Fruit fly (Drosophila melanogaster): ENCODE measurements around the gene CG33116.

Gene CG33116

dm6 chr2L:19572496-19573317 lies 39.4 kb downstream of the CG33116 start:
- TF ChIP-seq CG14711 (tag; optimal IDR thresholded peaks at IDR 0.05) (peak; percentile 32), cic (GFP tag; optimal IDR thresholded peaks at IDR 0.05) (no peak), CG1620 (GFP tag; optimal IDR thresholded peaks at IDR 0.05) (no peak), ovo (GFP tag; optimal IDR thresholded peaks at IDR 0.05) (peak; percentile 70), CG5204 (GFP tag; optimal IDR thresholded peaks at IDR 0.05) (no peak), pad (GFP tag; optimal IDR thresholded peaks at IDR 0.05) (peak; percentile 16), CG7101 (tag; optimal IDR thresholded peaks at IDR 0.05) (peak; percentile 42), kay (GFP tag; ENCODE audit: borderline replicate concordance) (no peak), Clk (GFP tag; optimal IDR thresholded peaks at IDR 0.05) (no peak), toe (GFP tag; optimal IDR thresholded peaks at IDR 0.05) (no peak), CG12768 (GFP tag; optimal IDR thresholded peaks at IDR 0.05) (no peak), bab1 (GFP tag; optimal IDR thresholded peaks at IDR 0.05) (peak; percentile 52)

dm6 chr2L:19574364-19574763 lies 41.1 kb downstream of the CG33116 start:
- TF ChIP-seq cnc (optimal IDR thresholded peaks at IDR 0.05), result no peak
- TF ChIP-seq CG7045 (GFP tag; optimal IDR thresholded peaks at IDR 0.05), result no peak
- no peak for TF ChIP-seq toe (GFP tag; optimal IDR thresholded peaks at IDR 0.05)
- no peak for TF ChIP-seq CG12768 (GFP tag; optimal IDR thresholded peaks at IDR 0.05)
- TF ChIP-seq pad (GFP tag; optimal IDR thresholded peaks at IDR 0.05), result no peak
- TF ChIP-seq kay (GFP tag; ENCODE audit: borderline replicate concordance), result no peak
- no peak for TF ChIP-seq Clk (GFP tag; optimal IDR thresholded peaks at IDR 0.05)
- TF ChIP-seq CG5204 (GFP tag; optimal IDR thresholded peaks at IDR 0.05), result no peak
- TF ChIP-seq cic (GFP tag; optimal IDR thresholded peaks at IDR 0.05), result no peak
- no peak for TF ChIP-seq CG14711 (tag; optimal IDR thresholded peaks at IDR 0.05)
- no peak for TF ChIP-seq CG7101 (tag; optimal IDR thresholded peaks at IDR 0.05)

- TF ChIP-seq Clk (GFP tag; optimal IDR thresholded peaks at IDR 0.05), result no peak
- TF ChIP-seq pad (GFP tag; optimal IDR thresholded peaks at IDR 0.05), result peak; percentile 98
- TF ChIP-seq CG14711 (tag; optimal IDR thresholded peaks at IDR 0.05), result peak; percentile 57
- no peak for TF ChIP-seq CG1620 (GFP tag; optimal IDR thresholded peaks at IDR 0.05)
Observed at dm6 chr2L:19574959-19575625, 41.8 kb downstream of the CG33116 start.

- peak; percentile 68 for TF ChIP-seq toe (GFP tag; optimal IDR thresholded peaks at IDR 0.05)
- TF ChIP-seq Crg-1 (GFP tag; optimal IDR thresholded peaks at IDR 0.05), result no peak
- peak; percentile 40 for TF ChIP-seq Clk (GFP tag; optimal IDR thresholded peaks at IDR 0.05)
- peak; percentile 66 for TF ChIP-seq CG11617 (GFP tag; optimal IDR thresholded peaks at IDR 0.05)
- no peak for TF ChIP-seq pad (GFP tag; optimal IDR thresholded peaks at IDR 0.05)
- TF ChIP-seq CG5204 (GFP tag; optimal IDR thresholded peaks at IDR 0.05), result peak; percentile 69
- TF ChIP-seq ovo (GFP tag; optimal IDR thresholded peaks at IDR 0.05), result peak; percentile 83
- peak; percentile 75 for TF ChIP-seq CG12768 (GFP tag; optimal IDR thresholded peaks at IDR 0.05)
- no peak for TF ChIP-seq kay (GFP tag; ENCODE audit: borderline replicate concordance)
- no peak for TF ChIP-seq cic (GFP tag; optimal IDR thresholded peaks at IDR 0.05)
- peak; percentile 79 for TF ChIP-seq tj (GFP tag; optimal IDR thresholded peaks at IDR 0.05)
- peak; percentile 73 for TF ChIP-seq CG14711 (tag; optimal IDR thresholded peaks at IDR 0.05)
- peak; percentile 83 for TF ChIP-seq CG7045 (GFP tag; optimal IDR thresholded peaks at IDR 0.05)
- TF ChIP-seq Hr96 (GFP tag; optimal IDR thresholded peaks at IDR 0.05), result peak; percentile 72
- peak; percentile 61 for TF ChIP-seq CG33017 (tag; optimal IDR thresholded peaks at IDR 0.05)
- peak; percentile 43 for TF ChIP-seq Mnt (GFP tag; optimal IDR thresholded peaks at IDR 0.05)
- TF ChIP-seq cnc (optimal IDR thresholded peaks at IDR 0.05), result no peak
- TF ChIP-seq bab1 (GFP tag; optimal IDR thresholded peaks at IDR 0.05), result peak; percentile 28
- TF ChIP-seq CG7101 (tag; optimal IDR thresholded peaks at IDR 0.05), result peak; percentile 73
- TF ChIP-seq CG1620 (GFP tag; optimal IDR thresholded peaks at IDR 0.05), result peak; percentile 22
Observed at dm6 chr2L:19575626-19576298, 42.5 kb downstream of the CG33116 start.

dm6 chr2L:19576299-19576971 lies 43.2 kb downstream of the CG33116 start:
- peak; percentile 40 for TF ChIP-seq Crg-1 (GFP tag; optimal IDR thresholded peaks at IDR 0.05)
- peak; percentile 31 for TF ChIP-seq tj (GFP tag; optimal IDR thresholded peaks at IDR 0.05)
- TF ChIP-seq kay (GFP tag; ENCODE audit: borderline replicate concordance), result no peak
- TF ChIP-seq CG1620 (GFP tag; optimal IDR thresholded peaks at IDR 0.05), result no peak
- peak; percentile 60 for TF ChIP-seq Mnt (GFP tag; optimal IDR thresholded peaks at IDR 0.05)
- TF ChIP-seq toe (GFP tag; optimal IDR thresholded peaks at IDR 0.05), result peak; percentile 11
- no peak for TF ChIP-seq cnc (optimal IDR thresholded peaks at IDR 0.05)
- peak; percentile 100 for TF ChIP-seq cic (GFP tag; optimal IDR thresholded peaks at IDR 0.05)
- TF ChIP-seq ovo (GFP tag; optimal IDR thresholded peaks at IDR 0.05), result no peak
- TF ChIP-seq Hr96 (GFP tag; optimal IDR thresholded peaks at IDR 0.05), result peak; percentile 47
- peak; percentile 31 for TF ChIP-seq CG33017 (tag; optimal IDR thresholded peaks at IDR 0.05)
- TF ChIP-seq CG11617 (GFP tag; optimal IDR thresholded peaks at IDR 0.05), result peak; percentile 5

Data from whole organism, adult.